Fruit fly (Drosophila melanogaster) whole organism, embryonic: Measurements from ENCODE around the gene CG44001.

Experiments used
- Adf1 ChIP-seq: fragments of 200-800 bp; sonication (Bioruptor generic); IDR thresholded peaks from 2 replicates; pipeline ENCODE4 v1.3.6; 2022; ENCODE audit warnings: missing biosample characterization, missing genetic modification characterization
- Antp ChIP-seq: fragments of 200-800 bp; sonication (Bioruptor generic); optimal IDR thresholded peaks from 3 replicates; lab custom pipeline; 2016; ENCODE audit warnings: missing biosample characterization, missing genetic modification characterization
- Awh ChIP-seq: fragments of 200-800 bp; sonication (Bioruptor generic); IDR thresholded peaks from 2 replicates; pipeline ENCODE4, ENCODE4 v1.3.6; 2022; ENCODE audit warnings: missing biosample characterization, missing genetic modification characterization
- B-H2 ChIP-seq: fragments of 200-800 bp; sonication (Bioruptor generic); optimal IDR thresholded peaks from 2 replicates; lab custom pipeline; 2018; ENCODE audit warnings: missing biosample characterization, mild to moderate bottlenecking, missing genetic modification characterization
- CG10209 ChIP-seq: fragments of 200-800 bp; sonication (Bioruptor generic); optimal IDR thresholded peaks from 3 replicates; lab custom pipeline; 2017; ENCODE audit warnings: missing biosample characterization, mild to moderate bottlenecking, missing genetic modification characterization, missing genetic modification reagents
- CG10431 ChIP-seq: fragments of 200-800 bp; sonication (Bioruptor generic); optimal IDR thresholded peaks from 3 replicates; lab custom pipeline; 2018; ENCODE audit warnings: missing biosample characterization, mild to moderate bottlenecking, missing genetic modification characterization
- CG10565 ChIP-seq: fragments of 200-800 bp; sonication (Bioruptor generic); optimal IDR thresholded peaks from 3 replicates; lab custom pipeline; 2016; ENCODE audit warnings: missing biosample characterization, mild to moderate bottlenecking, missing genetic modification characterization
- CG11085 ChIP-seq: fragments of 200-800 bp; sonication (Bioruptor generic); IDR thresholded peaks from 2 replicates; pipeline ENCODE4 v1.3.6; 2022; ENCODE audit warnings: missing biosample characterization, missing genetic modification characterization
- CG11093 ChIP-seq: fragments of 200-800 bp; sonication (Bioruptor generic); IDR thresholded peaks from 3 replicates; pipeline ENCODE4 v1.3.6; 2022; ENCODE audit warnings: missing biosample characterization, missing genetic modification characterization
- CG11398 ChIP-seq: fragments of 200-800 bp; sonication (Bioruptor generic); optimal IDR thresholded peaks from 2 replicates; lab custom pipeline; 2016; ENCODE audit warnings: missing biosample characterization, missing genetic modification characterization
- CG1233 ChIP-seq: fragments of 200-800 bp; sonication (Bioruptor generic); optimal IDR thresholded peaks from 4 replicates; lab custom pipeline; 2018; ENCODE audit warnings: missing biosample characterization, mild to moderate bottlenecking, missing genetic modification characterization
- CG17568 ChIP-seq: fragments of 200-800 bp; sonication (Bioruptor generic); optimal IDR thresholded peaks from 2 replicates; lab custom pipeline; 2018; ENCODE audit warnings: missing biosample characterization, mild to moderate bottlenecking, missing genetic modification characterization, moderate library complexity
- CG18476 ChIP-seq: fragments of 200-800 bp; sonication (Bioruptor generic); optimal IDR thresholded peaks from 2 replicates; lab custom pipeline; 2016; ENCODE audit warnings: missing biosample characterization, mild to moderate bottlenecking, missing genetic modification characterization
- CG2116 ChIP-seq: fragments of 200-800 bp; sonication (Bioruptor generic); optimal IDR thresholded peaks from 3 replicates; lab custom pipeline; 2018; ENCODE audit warnings: missing biosample characterization, mild to moderate bottlenecking, missing genetic modification characterization
- CG2199 ChIP-seq: fragments of 200-800 bp; sonication (Bioruptor generic); IDR thresholded peaks from 3 replicates; pipeline ENCODE4 v1.3.6; 2022; ENCODE audit warnings: missing biosample characterization, missing genetic modification characterization
- CG4404 ChIP-seq: fragments of 200-800 bp; sonication (Bioruptor generic); IDR thresholded peaks from 2 replicates; pipeline ENCODE4 v1.3.6; 2022; ENCODE audit warnings: missing biosample characterization, missing genetic modification characterization
- CG4820 ChIP-seq: fragments of 200-800 bp; sonication (Bioruptor generic); optimal IDR thresholded peaks from 3 replicates; lab custom pipeline; 2016; ENCODE audit warnings: missing biosample characterization, missing genetic modification characterization
- CG6683 ChIP-seq: fragments of 200-800 bp; sonication (Bioruptor generic); optimal IDR thresholded peaks from 2 replicates; lab custom pipeline; 2017; ENCODE audit warnings: missing biosample characterization, mild to moderate bottlenecking, missing genetic modification characterization, missing genetic modification reagents
- CG6765 ChIP-seq: fragments of 200-800 bp; sonication (Bioruptor generic); optimal IDR thresholded peaks from 3 replicates; lab custom pipeline; 2017; ENCODE audit warnings: missing biosample characterization, mild to moderate bottlenecking, missing genetic modification characterization
- CG6791 ChIP-seq: fragments of 200-800 bp; sonication (Bioruptor generic); IDR thresholded peaks from 3 replicates; pipeline ENCODE4 v1.3.6; 2022; ENCODE audit warnings: missing biosample characterization, missing genetic modification characterization; ENCODE audit not compliant: partially characterized antibody
- CG9932 ChIP-seq: fragments of 200-800 bp; sonication (Bioruptor generic); IDR thresholded peaks from 2 replicates; pipeline ENCODE4 v1.3.6; 2022; ENCODE audit warnings: missing biosample characterization, missing genetic modification characterization
- D ChIP-seq, 2 experiments: fragments of 200-800 bp in 1 of 2; fragments of >200 bp in 1 of 2; sonication (Bioruptor generic) in 1 of 2; optimal IDR thresholded peaks; 2 replicates in 1 of 2; 3 replicates in 1 of 2; lab custom pipeline; 2017; ENCODE audit warnings: mild to moderate bottlenecking in 1 of 2, missing biosample characterization in 1 of 2, missing genetic modification characterization in 1 of 2, missing genetic modification reagents in 1 of 2
- D19A ChIP-seq: fragments of 200-800 bp; optimal IDR thresholded peaks from 3 replicates; lab custom pipeline; 2019; ENCODE audit warnings: missing biosample characterization, mild to moderate bottlenecking, missing genetic modification characterization, moderate library complexity
- Fer2 ChIP-seq: fragments of 200-800 bp; sonication (Bioruptor generic); optimal IDR thresholded peaks from 2 replicates; lab custom pipeline; 2018; ENCODE audit warnings: missing biosample characterization, mild to moderate bottlenecking, missing genetic modification characterization, moderate library complexity
- Gug ChIP-seq: fragments of 200-800 bp; sonication (Bioruptor generic); IDR thresholded peaks from 4 replicates; pipeline ENCODE4 v1.3.6; 2022; ENCODE audit warnings: missing biosample characterization, missing genetic modification characterization
- HHEX ChIP-seq: fragments of 200-800 bp; sonication (Bioruptor generic); optimal IDR thresholded peaks from 3 replicates; lab custom pipeline; 2017; ENCODE audit warnings: missing biosample characterization, mild to moderate bottlenecking, missing genetic modification characterization, missing genetic modification reagents
- Ssrp ChIP-seq: fragments of 200-800 bp; sonication (Bioruptor generic); optimal IDR thresholded peaks from 2 replicates; lab custom pipeline; 2018; ENCODE audit warnings: missing biosample characterization, mild to moderate bottlenecking, missing genetic modification characterization, moderate library complexity
- TFAM ChIP-seq: fragments of 200-800 bp; sonication (Bioruptor generic); optimal IDR thresholded peaks from 2 replicates; lab custom pipeline; 2017; ENCODE audit warnings: missing biosample characterization, missing genetic modification characterization, inconsistent platforms
- Trl ChIP-seq, 3 experiments: fragments of >200 bp in 2 of 3; fragments of 200-800 bp in 1 of 3; sonication (Bioruptor generic) in 1 of 3; optimal IDR thresholded peaks; 2 replicates in 1 of 3; 3 replicates in 2 of 3; lab custom pipeline; 2016 to 2017; ENCODE audit warnings: missing biosample characterization in 1 of 3, missing genetic modification characterization in 1 of 3
- ap ChIP-seq: fragments of 200-800 bp; sonication (Bioruptor generic); IDR thresholded peaks from 2 replicates; pipeline ENCODE4 v1.3.6; 2022; ENCODE audit warnings: missing biosample characterization, missing genetic modification characterization
- bab2 ChIP-seq: fragments of 200-800 bp; sonication (Bioruptor generic); optimal IDR thresholded peaks from 2 replicates; lab custom pipeline; 2016; ENCODE audit warnings: missing biosample characterization, missing genetic modification characterization
- crp ChIP-seq, 2 experiments: fragments of 200-800 bp; sonication (Bioruptor generic); optimal IDR thresholded peaks; 2 replicates in 1 of 2; 3 replicates in 1 of 2; lab custom pipeline; 2017; ENCODE audit warnings: missing biosample characterization in 2 of 2, missing genetic modification characterization in 2 of 2, mild to moderate bottlenecking in 1 of 2, moderate library complexity in 1 of 2
- dmrt99B ChIP-seq: fragments of 200-800 bp; sonication (Bioruptor generic); optimal IDR thresholded peaks from 2 replicates; lab custom pipeline; 2018; ENCODE audit warnings: missing biosample characterization, mild to moderate bottlenecking, missing genetic modification characterization, moderate library complexity
- emc ChIP-seq: fragments of 200-800 bp; sonication (Bioruptor generic); optimal IDR thresholded peaks from 2 replicates; lab custom pipeline; 2016; ENCODE audit warnings: missing biosample characterization, missing genetic modification characterization
- fd3F ChIP-seq: fragments of 200-800 bp; sonication (Bioruptor generic); optimal IDR thresholded peaks from 2 replicates; lab custom pipeline; 2018; ENCODE audit warnings: missing biosample characterization, mild to moderate bottlenecking, missing genetic modification characterization, moderate library complexity
- gem ChIP-seq: fragments of 200-800 bp; sonication (Bioruptor generic); optimal IDR thresholded peaks from 2 replicates; lab custom pipeline; 2019; ENCODE audit warnings: missing biosample characterization, mild to moderate bottlenecking, missing genetic modification characterization, moderate library complexity
- hkb ChIP-seq, 2 experiments: fragments of 200-800 bp in 1 of 2; fragments of >200 bp in 1 of 2; sonication (Bioruptor generic) in 1 of 2; IDR thresholded peaks in 1 of 2; optimal IDR thresholded peaks in 1 of 2; 2 replicates each; pipeline versions ENCODE4 v1.3.6 to Lab custom; 2017 to 2022; ENCODE audit warnings: missing biosample characterization in 1 of 2, missing genetic modification characterization in 1 of 2
- psq ChIP-seq: fragments of 200-800 bp; sonication (Bioruptor generic); optimal IDR thresholded peaks from 2 replicates; lab custom pipeline; 2017; ENCODE audit warnings: missing biosample characterization, missing genetic modification characterization
- ranshi ChIP-seq: fragments of 200-800 bp; sonication (Bioruptor generic); IDR thresholded peaks from 2 replicates; pipeline ENCODE4 v1.3.6; 2022; ENCODE audit warnings: missing biosample characterization, missing genetic modification characterization
- rib ChIP-seq: fragments of 200-800 bp; sonication (Bioruptor generic); IDR thresholded peaks from 2 replicates; pipeline ENCODE4 v1.3.6; 2022; ENCODE audit warnings: missing biosample characterization, missing genetic modification characterization
- run ChIP-seq: fragments of 200-800 bp; sonication (Bioruptor generic); optimal IDR thresholded peaks from 3 replicates; lab custom pipeline; 2018; ENCODE audit warnings: missing biosample characterization, mild to moderate bottlenecking, missing genetic modification characterization
- sd ChIP-seq: fragments of 200-800 bp; sonication (Bioruptor generic); optimal IDR thresholded peaks from 3 replicates; lab custom pipeline; 2018; ENCODE audit warnings: missing biosample characterization, mild to moderate bottlenecking, missing genetic modification characterization, moderate library complexity
- tap ChIP-seq: fragments of 200-800 bp; optimal IDR thresholded peaks from 3 replicates; lab custom pipeline; 2019; ENCODE audit warnings: missing biosample characterization, mild to moderate bottlenecking, missing genetic modification characterization, moderate library complexity
- tgo ChIP-seq: fragments of 200-800 bp; sonication (Bioruptor generic); IDR thresholded peaks from 3 replicates; pipeline ENCODE4 v1.3.6; 2022; ENCODE audit warnings: missing biosample characterization, missing genetic modification characterization
- tll ChIP-seq, 2 experiments: fragments of 200-800 bp in 1 of 2; fragments of >200 bp in 1 of 2; sonication (Bioruptor generic) in 1 of 2; optimal IDR thresholded peaks; 2 replicates each; lab custom pipeline; 2017 to 2019; ENCODE audit warnings: missing biosample characterization in 2 of 2, missing genetic modification characterization in 2 of 2, mild to moderate bottlenecking in 1 of 2, moderate library complexity in 1 of 2
- z ChIP-seq: fragments of 200-800 bp; sonication (Bioruptor generic); IDR thresholded peaks from 3 replicates; pipeline ENCODE4 v1.3.6; 2022; ENCODE audit warnings: missing biosample characterization, missing genetic modification characterization

Gene CG44001

DNA sequence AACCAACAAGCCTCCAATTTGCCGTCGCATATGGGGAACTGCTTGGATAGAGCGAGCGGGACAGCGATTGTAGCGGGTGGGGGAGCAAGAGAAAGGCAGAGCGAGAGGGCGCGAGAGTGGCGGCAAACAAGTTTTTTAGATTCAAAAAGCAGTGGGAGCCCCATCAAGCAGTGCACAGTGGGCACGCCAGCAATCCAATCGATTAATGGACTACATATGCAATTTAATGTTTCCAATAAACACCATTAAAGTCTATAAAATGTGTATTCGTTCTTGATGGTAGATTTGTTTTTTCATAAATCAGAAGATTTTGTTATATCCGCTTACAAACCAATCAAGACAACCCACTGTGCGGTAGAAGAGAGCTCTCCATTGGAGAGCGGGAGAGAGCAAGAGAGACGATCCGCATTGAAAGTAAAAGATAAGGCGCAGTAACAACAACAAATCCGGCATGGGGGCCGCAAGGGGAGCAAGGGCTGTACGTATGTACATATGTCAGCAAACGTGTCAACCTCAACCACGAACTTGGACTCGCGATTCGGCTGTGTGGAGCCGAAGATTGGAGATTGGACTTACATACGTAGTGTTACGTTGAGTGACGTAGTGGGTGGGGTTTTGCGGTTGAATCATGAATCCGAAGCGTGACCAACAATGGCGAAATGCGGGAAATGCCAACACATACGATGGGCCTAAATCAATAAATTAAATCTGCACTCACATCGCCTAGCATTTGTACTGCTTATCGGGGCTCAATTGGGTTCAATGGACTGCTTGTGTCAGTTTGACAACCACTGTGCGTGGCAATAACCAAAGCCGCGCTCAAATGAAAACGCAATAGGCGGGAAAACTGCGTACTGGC is 45.4 kb upstream of the CG44001 start (continued):
- TF ChIP-seq CG4404 (GFP tag; lab: Robert Waterston, UW) (peak; percentile 98), CG2116 (peak; percentile 88), psq (GFP tag; lab: Kevin White, UChicago) (peak; percentile 95), HHEX (GFP tag; lab: Kevin White, UChicago) (peak; percentile 99), CG10565 (GFP tag; lab: Kevin White, UChicago) (peak; percentile 97), Adf1 (GFP tag; lab: Robert Waterston, UW) (peak; percentile 87), Fer2 (tag; lab: Kevin White, UChicago) (peak; percentile 96), CG1233 (GFP tag; lab: Kevin White, UChicago) (peak; percentile 99), CG2199 (GFP tag; lab: Robert Waterston, UW) (peak; percentile 99), hkb (optimal IDR thresholded peaks at IDR 0.05; lab: Kevin White, UChicago) (peak; percentile 95), hkb (GFP tag; IDR thresholded peaks at IDR 0.05; lab: Robert Waterston, UW) (peak; percentile 99), CG9932 (GFP tag; lab: Robert Waterston, UW) (peak; percentile 100), tap (tag; lab: Kevin White, UChicago) (peak; percentile 98), emc (GFP tag; lab: Kevin White, UChicago) (peak; percentile 97), sd (tag; lab: Kevin White, UChicago) (peak; percentile 92), CG10209 (GFP tag; lab: Kevin White, UChicago) (peak; percentile 99), CG6683 (GFP tag; lab: Kevin White, UChicago) (peak; percentile 97), CG18476 (peak; percentile 100), tgo (GFP tag; lab: Robert Waterston, UW) (peak; percentile 99), Awh (GFP tag; lab: Robert Waterston, UW) (peak; percentile 99), CG17568 (GFP tag; lab: Kevin White, UChicago) (peak; percentile 97), CG6791 (peak; percentile 60; the same call in 1 of the 3 replicates), TFAM (peak; percentile 94), tll (GFP tag; optimal IDR thresholded peaks at IDR 0.05; lab: Kevin White, UChicago) (no peak), CG10431 (GFP tag; lab: Kevin White, UChicago) (peak; percentile 97), fd3F (GFP tag; lab: Kevin White, UChicago) (peak; percentile 97), ap (GFP tag; lab: Robert Waterston, UW) (peak; percentile 99), CG11085 (GFP tag; lab: Robert Waterston, UW) (peak; percentile 99), Trl (optimal IDR thresholded peaks at IDR 0.05; lab: Kevin White, UChicago) (peak; percentile 91 to 94), Trl (GFP tag; optimal IDR thresholded peaks at IDR 0.05; lab: Kevin White, UChicago) (peak; percentile 99), Ssrp (tag; lab: Kevin White, UChicago) (peak; percentile 99), dmrt99B (tag; lab: Kevin White, UChicago) (peak; percentile 99), z (peak; percentile 84), D19A (peak; percentile 97), crp (GFP tag; optimal IDR thresholded peaks at IDR 0.05; lab: Kevin White, UChicago) (peak; percentile 35 to 77), CG6765 (GFP tag; lab: Kevin White, UChicago) (peak; percentile 97), CG4820 (GFP tag; lab: Kevin White, UChicago) (peak; percentile 98), bab2 (peak; percentile 99), gem (tag; lab: Kevin White, UChicago) (peak; percentile 100), D (optimal IDR thresholded peaks at IDR 0.05; lab: Kevin White, UChicago) (no peak), D (GFP tag; optimal IDR thresholded peaks at IDR 0.05; lab: Kevin White, UChicago) (peak; percentile 99), CG11398 (GFP tag; lab: Kevin White, UChicago) (peak; percentile 99), CG11093 (peak; percentile 99), run (tag; lab: Kevin White, UChicago) (peak; percentile 96), B-H2 (GFP tag; lab: Kevin White, UChicago) (peak; percentile 96), Gug (GFP tag; lab: Robert Waterston, UW) (peak; percentile 99), ranshi (GFP tag; lab: Robert Waterston, UW) (peak; percentile 99), rib (GFP tag; lab: Robert Waterston, UW) (peak; percentile 97), Antp (peak; percentile 99)
